Fruit fly (Drosophila melanogaster): ENCODE results near the gene CG7049.

Gene CG7049

DNA sequence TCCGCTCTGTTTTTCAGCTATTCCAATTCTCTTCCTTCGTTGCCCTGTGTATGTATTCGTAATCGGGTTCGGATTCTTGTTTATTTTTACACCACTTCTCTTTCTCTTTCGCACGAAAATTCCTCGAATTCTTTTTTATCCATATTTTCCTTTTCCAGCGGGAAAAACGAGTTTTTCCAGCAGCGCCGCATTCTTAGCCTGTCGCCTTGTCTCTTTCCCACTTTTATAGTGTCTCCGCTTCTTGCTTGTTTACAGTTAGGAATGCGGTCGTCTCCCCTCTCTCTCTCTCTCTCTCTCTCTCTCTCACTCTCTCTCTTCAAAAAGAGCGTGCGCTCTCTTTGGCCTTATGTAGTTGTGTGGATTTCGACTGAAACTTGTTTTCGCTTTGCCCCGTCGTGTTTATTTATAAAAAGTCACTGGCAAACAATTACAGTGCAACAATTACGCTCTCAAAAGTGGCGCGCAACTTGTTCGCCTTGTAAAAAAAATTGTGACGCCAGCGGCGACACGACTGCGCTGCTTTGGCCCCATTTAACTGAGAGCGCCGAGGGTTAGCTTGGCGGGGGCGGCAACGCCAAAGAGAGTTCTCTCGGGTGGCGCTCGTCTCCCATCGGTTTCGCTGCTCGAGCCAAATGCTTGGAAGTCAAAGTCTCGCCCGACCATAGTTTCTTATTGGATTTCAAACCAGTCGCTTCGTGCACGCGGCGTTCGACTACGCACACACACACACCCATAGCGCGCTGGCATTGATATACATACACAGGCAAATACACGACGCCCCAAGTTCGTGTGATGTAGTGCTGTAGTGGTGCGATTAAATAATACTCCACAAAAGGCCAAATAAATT, 44.7 kb downstream of the CG7049 start (continued):
- TF ChIP-seq CG2202 (tag; optimal IDR thresholded peaks at IDR 0.05) = no peak
- TF ChIP-seq CG9876 (GFP tag; optimal IDR thresholded peaks at IDR 0.05) = peak; percentile 3
- TF ChIP-seq grau (tag; optimal IDR thresholded peaks at IDR 0.05) = no peak
- peak; percentile 66 for TF ChIP-seq CG3281 (GFP tag; optimal IDR thresholded peaks at IDR 0.05)
- TF ChIP-seq chinmo (GFP tag; IDR thresholded peaks at IDR 0.05; ENCODE audit: partially characterized antibody) = peak; percentile 100
- TF ChIP-seq NFAT (GFP tag; IDR thresholded peaks at IDR 0.05) = peak; percentile 59; the same call in 1 of the 2 replicates
- TF ChIP-seq CrebB (tag; optimal IDR thresholded peaks at IDR 0.05) = peak; percentile 21
- TF ChIP-seq CG16779 (GFP tag; IDR thresholded peaks at IDR 0.05) = 0 out of 2 replicates have a peak, but pooled peaks have one; percentile 6
- peak; percentile 50 for TF ChIP-seq Lpt (GFP tag; optimal IDR thresholded peaks at IDR 0.05)
- TF ChIP-seq ac (GFP tag; optimal IDR thresholded peaks at IDR 0.05) = no peak
- TF ChIP-seq bsh (GFP tag; optimal IDR thresholded peaks at IDR 0.05) = peak in 1 of 2 experiments; percentile 30
- TF ChIP-seq kah (GFP tag; optimal IDR thresholded peaks at IDR 0.05) = peak; percentile 90
- TF ChIP-seq nau (GFP tag; optimal IDR thresholded peaks at IDR 0.05) = peak; percentile 66
- TF ChIP-seq Vsx1 (GFP tag; optimal IDR thresholded peaks at IDR 0.05) = no peak
- TF ChIP-seq bab2 (GFP tag; optimal IDR thresholded peaks at IDR 0.05) = no peak
- no peak for TF ChIP-seq ara (GFP tag; IDR thresholded peaks at IDR 0.05)
- TF ChIP-seq CG18599 (GFP tag; optimal IDR thresholded peaks at IDR 0.05) = peak; percentile 73
- TF ChIP-seq psq (GFP tag; optimal IDR thresholded peaks at IDR 0.05) = peak; percentile 99
- TF ChIP-seq nmo (GFP tag; optimal IDR thresholded peaks at IDR 0.05) = peak; percentile 38
- no peak for TF ChIP-seq ssp (GFP tag; IDR thresholded peaks at IDR 0.05)
- TF ChIP-seq CG17802 (tag; optimal IDR thresholded peaks at IDR 0.05) = no peak
- TF ChIP-seq p53 (GFP tag; optimal IDR thresholded peaks at IDR 0.05) = peak; percentile 12
- TF ChIP-seq Optix (GFP tag; IDR thresholded peaks at IDR 0.05) = no peak
- TF ChIP-seq Elba2 (GFP tag; optimal IDR thresholded peaks at IDR 0.05) = peak; percentile 40
- peak; percentile 35 for TF ChIP-seq CG15479 (GFP tag; optimal IDR thresholded peaks at IDR 0.05)
- TF ChIP-seq CG8478 (optimal IDR thresholded peaks at IDR 0.05) = no peak
- TF ChIP-seq CG14441 (GFP tag; IDR thresholded peaks at IDR 0.05) = no peak
- no peak for TF ChIP-seq Hmx (GFP tag; optimal IDR thresholded peaks at IDR 0.05)
- no peak for TF ChIP-seq gcm2 (GFP tag; optimal IDR thresholded peaks at IDR 0.05)
- TF ChIP-seq CG8281 (tag; optimal IDR thresholded peaks at IDR 0.05) = no peak
- peak; percentile 81 for TF ChIP-seq CG3838 (GFP tag; optimal IDR thresholded peaks at IDR 0.05)
- TF ChIP-seq CG3065 (GFP tag; optimal IDR thresholded peaks at IDR 0.05) = no peak
- TF ChIP-seq h (optimal IDR thresholded peaks at IDR 0.05) = no peak
- TF ChIP-seq Rfx (GFP tag; IDR thresholded peaks at IDR 0.05) = peak; percentile 45; the same call in 1 of the 2 replicates
- peak; percentile 38 for TF ChIP-seq cad (GFP tag; optimal IDR thresholded peaks at IDR 0.05)
- TF ChIP-seq vnd (GFP tag; IDR thresholded peaks at IDR 0.05; ENCODE audit: partially characterized antibody) = no peak
- no peak for TF ChIP-seq tup (GFP tag; optimal IDR thresholded peaks at IDR 0.05)
- TF ChIP-seq lbe (GFP tag; optimal IDR thresholded peaks at IDR 0.05) = peak; percentile 25
- TF ChIP-seq Adf1 (GFP tag; IDR thresholded peaks at IDR 0.05) = peak; percentile 98
- no peak for TF ChIP-seq Chrac-16 (GFP tag; optimal IDR thresholded peaks at IDR 0.05)
- no peak for TF ChIP-seq CG18262 (tag; optimal IDR thresholded peaks at IDR 0.05)
- peak; percentile 24; the same call in 1 of the 2 replicates for TF ChIP-seq bbx (GFP tag; IDR thresholded peaks at IDR 0.05; ENCODE audit: partially characterized antibody)
- peak; percentile 43 for TF ChIP-seq Nf-YB (GFP tag; optimal IDR thresholded peaks at IDR 0.05)
- TF ChIP-seq cwo (GFP tag; optimal IDR thresholded peaks at IDR 0.05) = peak; percentile 54
- no peak for TF ChIP-seq CG14965 (GFP tag; optimal IDR thresholded peaks at IDR 0.05; ENCODE audit: borderline replicate concordance)
- no peak for TF ChIP-seq gem (tag; optimal IDR thresholded peaks at IDR 0.05)
- peak; percentile 98 for TF ChIP-seq CG3163 (GFP tag; optimal IDR thresholded peaks at IDR 0.05)
- 0 out of 2 replicates have a peak, but pooled peaks have one; percentile 18 for TF ChIP-seq cas (GFP tag; IDR thresholded peaks at IDR 0.05)
- TF ChIP-seq abd-A (tag; optimal IDR thresholded peaks at IDR 0.05) = peak; percentile 95
